Worm (Caenorhabditis elegans) whole organism, mixed stage, embryonic: ENCODE results near the gene kgb-1.
A peak's percentile ranks its signal among the peaks of the same experiment; 100 is the strongest.

Experiments
- M03D4.4 ChIP-seq: sonication (generic microtip); optimal IDR thresholded peaks from 2 replicates; lab custom pipeline; 2017; ENCODE audit warnings: mild to moderate bottlenecking, missing genetic modification characterization, missing compliant biosample characterization
- bed-3 ChIP-seq: fragments of 200-800 bp; sonication (Bioruptor generic); optimal IDR thresholded peaks from 3 replicates; lab custom pipeline; 2018; ENCODE audit warnings: mild to moderate bottlenecking, missing genetic modification characterization, moderate library complexity, missing compliant biosample characterization
- blmp-1 ChIP-seq: fragments of 150-350 bp; optimal IDR thresholded peaks from 2 replicates; lab custom pipeline; 2014; ENCODE audit warnings: missing biosample characterization, missing genetic modification characterization
- ceh-39 ChIP-seq: fragments of 150-350 bp; optimal IDR thresholded peaks from 2 replicates; lab custom pipeline; 2014; ENCODE audit warnings: missing biosample characterization, missing genetic modification characterization
- ceh-43 ChIP-seq: fragments of 200-800 bp; sonication (Bioruptor generic); optimal IDR thresholded peaks from 2 replicates; lab custom pipeline; 2018; ENCODE audit warnings: mild to moderate bottlenecking, missing genetic modification characterization, moderate library complexity, missing compliant biosample characterization
- ceh-83 ChIP-seq: fragments of 200-800 bp; sonication (Bioruptor generic); optimal IDR thresholded peaks from 2 replicates; lab custom pipeline; 2018; ENCODE audit warnings: mild to moderate bottlenecking, missing genetic modification characterization, missing compliant biosample characterization
- ces-1 ChIP-seq: fragments of 150-350 bp; optimal IDR thresholded peaks from 2 replicates; lab custom pipeline; 2014; ENCODE audit warnings: missing biosample characterization, missing genetic modification reagents, missing genetic modification characterization
- cnd-1 ChIP-seq: fragments of 200-800 bp; sonication (Bioruptor generic); optimal IDR thresholded peaks from 2 replicates; lab custom pipeline; 2018; ENCODE audit warnings: mild to moderate bottlenecking, missing genetic modification characterization, missing compliant biosample characterization
- drap-1 ChIP-seq: fragments of 200-800 bp; sonication (Bioruptor generic); optimal IDR thresholded peaks from 3 replicates; lab custom pipeline; 2018; ENCODE audit warnings: mild to moderate bottlenecking, missing genetic modification characterization, missing compliant biosample characterization
- elt-1 ChIP-seq: sonication (generic microtip); optimal IDR thresholded peaks from 2 replicates; lab custom pipeline; 2017; ENCODE audit warnings: missing genetic modification characterization, mild to moderate bottlenecking, missing compliant biosample characterization, antibody characterized with exemption, moderate library complexity, borderline replicate concordance; ENCODE audit not compliant: insufficient read depth
- elt-3 ChIP-seq: fragments of 150-350 bp; optimal IDR thresholded peaks from 2 replicates; lab custom pipeline; 2014; ENCODE audit warnings: missing biosample characterization, missing genetic modification characterization
- hlh-1 ChIP-seq: fragments of 150-350 bp; optimal IDR thresholded peaks from 2 replicates; lab custom pipeline; 2014; ENCODE audit warnings: missing biosample characterization, missing genetic modification reagents, missing genetic modification characterization
- lin-13 ChIP-seq: fragments of 150-350 bp; optimal IDR thresholded peaks from 2 replicates; lab custom pipeline; 2014; ENCODE audit warnings: missing biosample characterization, missing genetic modification characterization
- lin-32 ChIP-seq: fragments of 200-800 bp; sonication (Bioruptor generic); optimal IDR thresholded peaks from 2 replicates; lab custom pipeline; 2018; ENCODE audit warnings: mild to moderate bottlenecking, missing genetic modification characterization, missing compliant biosample characterization
- lsy-2 ChIP-seq: fragments of 150-350 bp; optimal IDR thresholded peaks from 2 replicates; lab custom pipeline; 2014; ENCODE audit warnings: missing biosample characterization, missing genetic modification characterization
- mep-1 ChIP-seq: fragments of 150-350 bp; optimal IDR thresholded peaks from 2 replicates; lab custom pipeline; 2017; ENCODE audit warnings: missing biosample characterization, missing genetic modification reagents, missing genetic modification characterization, inconsistent platforms
- mls-2 ChIP-seq: sonication (generic microtip); optimal IDR thresholded peaks from 2 replicates; lab custom pipeline; 2016; ENCODE audit warnings: mild to moderate bottlenecking, missing genetic modification characterization, moderate library complexity, missing compliant biosample characterization
- nhr-12 ChIP-seq: fragments of 150-350 bp; optimal IDR thresholded peaks from 2 replicates; lab custom pipeline; 2014; ENCODE audit warnings: missing biosample characterization, missing genetic modification characterization
- nhr-2 ChIP-seq: fragments of 150-350 bp; optimal IDR thresholded peaks from 2 replicates; lab custom pipeline; 2014; ENCODE audit warnings: missing biosample characterization, missing genetic modification characterization
- nhr-28 ChIP-seq: fragments of 150-350 bp; optimal IDR thresholded peaks from 2 replicates; lab custom pipeline; 2014; ENCODE audit warnings: missing biosample characterization, missing genetic modification characterization
- nhr-76 ChIP-seq: sonication (generic microtip); optimal IDR thresholded peaks from 2 replicates; lab custom pipeline; 2017; ENCODE audit warnings: missing biosample characterization, missing genetic modification characterization
- pha-4 ChIP-seq: fragments of 150-350 bp; optimal IDR thresholded peaks from 2 replicates; lab custom pipeline; 2018; ENCODE audit warnings: missing biosample characterization, missing genetic modification reagents, missing genetic modification characterization
- sem-2 ChIP-seq: fragments of 200-800 bp; sonication (Bioruptor generic); optimal IDR thresholded peaks from 2 replicates; lab custom pipeline; 2018; ENCODE audit warnings: mild to moderate bottlenecking, missing genetic modification characterization, missing compliant biosample characterization
- snpc-4 ChIP-seq: fragments of 150-350 bp; optimal IDR thresholded peaks from 2 replicates; lab custom pipeline; 2014; ENCODE audit warnings: missing biosample characterization, missing genetic modification characterization
- sptf-1 ChIP-seq: sonication (generic microtip); optimal IDR thresholded peaks from 2 replicates; lab custom pipeline; 2017; ENCODE audit warnings: mild to moderate bottlenecking, missing genetic modification characterization, moderate library complexity, missing compliant biosample characterization
- tbx-8 ChIP-seq: fragments of 200-800 bp; sonication (Bioruptor generic); optimal IDR thresholded peaks from 2 replicates; lab custom pipeline; 2018; ENCODE audit warnings: mild to moderate bottlenecking, missing genetic modification characterization, moderate library complexity, missing compliant biosample characterization
- unc-120 ChIP-seq: sonication (generic microtip); optimal IDR thresholded peaks from 2 replicates; lab custom pipeline; 2017; ENCODE audit warnings: missing genetic modification characterization, missing compliant biosample characterization; ENCODE audit not compliant: poor library complexity, severe bottlenecking
- unc-39 ChIP-seq: fragments of 150-350 bp; optimal IDR thresholded peaks from 2 replicates; lab custom pipeline; 2014; ENCODE audit warnings: missing biosample characterization, missing genetic modification characterization
- unc-62 ChIP-seq: fragments of 150-350 bp; optimal IDR thresholded peaks from 2 replicates; lab custom pipeline; 2014; ENCODE audit warnings: missing biosample characterization, missing genetic modification reagents, missing genetic modification characterization
- zip-8 ChIP-seq: fragments of 150-350 bp; optimal IDR thresholded peaks from 2 replicates; lab custom pipeline; 2014; ENCODE audit warnings: missing biosample characterization, missing genetic modification characterization
- ztf-11 ChIP-seq: fragments of 150-350 bp; optimal IDR thresholded peaks from 2 replicates; lab custom pipeline; 2014; ENCODE audit warnings: missing biosample characterization, missing genetic modification characterization

The kgb-1 gene

DNA sequence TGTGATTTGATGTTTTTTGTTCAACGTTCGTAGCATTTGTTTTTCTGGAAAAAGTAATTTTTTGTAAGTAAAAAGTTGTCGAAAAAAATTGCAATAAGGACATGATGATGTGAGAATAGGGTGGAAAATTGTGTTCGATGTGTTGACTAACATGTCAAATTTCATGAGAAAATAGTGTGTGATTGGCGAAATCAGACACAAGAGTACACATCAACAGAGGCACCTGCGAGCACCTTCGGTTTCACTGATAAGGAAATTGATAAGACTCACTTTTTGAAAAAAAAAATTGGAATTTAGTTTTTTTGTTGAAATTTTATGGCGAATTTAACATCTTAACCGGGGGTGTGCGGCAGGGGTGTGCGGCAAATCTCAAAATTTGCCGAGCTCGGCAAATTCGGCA is 30.7 kb upstream of the kgb-1 start, which contains the start of gene hum-8:
Gene hum-8 (minus strand): TSS at position 46 of the 400 bp plus-strand sequence.
- TF ChIP-seq bed-3 (GFP tag; lab: Kevin White, UChicago) (no peak), lin-32 (GFP tag; lab: Kevin White, UChicago) (no peak), ceh-83 (no peak), blmp-1 (no peak), ces-1 (GFP tag; lab: Kevin White, UChicago) (no peak), cnd-1 (tag; lab: Kevin White, UChicago) (no peak)

DNA sequence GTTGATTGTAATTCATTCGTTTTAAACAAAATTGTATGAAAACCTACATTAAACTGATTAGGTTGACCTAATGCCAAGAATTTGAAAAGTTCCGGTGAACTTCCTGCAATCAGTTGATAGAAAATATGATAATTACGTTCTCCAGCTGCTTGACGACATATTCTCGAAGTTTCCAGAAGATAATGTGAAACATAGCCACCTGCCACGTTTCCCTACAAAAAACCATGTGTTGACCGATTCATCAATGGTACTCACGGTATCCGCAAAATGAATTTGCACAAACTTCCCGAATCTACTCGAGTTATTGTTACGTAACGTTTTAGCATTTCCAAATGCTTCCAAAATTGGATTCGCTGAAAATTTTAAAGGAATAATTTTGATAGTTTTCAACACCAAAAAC is 28.5 kb upstream of the kgb-1 start:
- no peak for TF ChIP-seq zip-8 (tag; lab: Kevin White, UChicago)
- TF ChIP-seq unc-62 (GFP tag; lab: Kevin White, UChicago) = no peak
- TF ChIP-seq lin-13 (tag; lab: Kevin White, UChicago) = no peak
- no peak for TF ChIP-seq unc-39 (tag; lab: Kevin White, UChicago)
- no peak for TF ChIP-seq snpc-4 (tag; lab: Kevin White, UChicago)
- TF ChIP-seq hlh-1 (tag; lab: Kevin White, UChicago) = no peak
- no peak for TF ChIP-seq nhr-76 (tag; lab: Kevin White, UChicago)
- no peak for TF ChIP-seq ceh-43 (GFP tag; lab: Kevin White, UChicago)
- TF ChIP-seq ceh-39 (tag; lab: Kevin White, UChicago) = no peak
- TF ChIP-seq nhr-12 (tag; lab: Kevin White, UChicago) = no peak
- no peak for TF ChIP-seq sem-2 (GFP tag; lab: Kevin White, UChicago)
- no peak for TF ChIP-seq drap-1
- TF ChIP-seq elt-1 (tag; lab: Kevin White, UChicago) = no peak
- no peak for TF ChIP-seq elt-3 (tag; lab: Kevin White, UChicago)
- TF ChIP-seq unc-120 (tag; lab: Kevin White, UChicago) = no peak
- TF ChIP-seq M03D4.4 (tag; lab: Kevin White, UChicago) = no peak
- TF ChIP-seq, all 35 proteins: peak for 0

ce11 chrIV:428869-429268 is 19.0 kb upstream of the kgb-1 start, which contains the start of gene Y66H1A.5:
TSS of gene Y66H1A.5 (minus strand) at chrIV:429133.
- no peak for TF ChIP-seq elt-3 (tag; lab: Kevin White, UChicago)
- TF ChIP-seq unc-62 (GFP tag; lab: Kevin White, UChicago) = no peak
- TF ChIP-seq mls-2 (tag; lab: Kevin White, UChicago) = no peak
- TF ChIP-seq nhr-28 = no peak
- no peak for TF ChIP-seq mep-1
- TF ChIP-seq elt-1 (tag; lab: Kevin White, UChicago) = no peak
- no peak for TF ChIP-seq bed-3 (GFP tag; lab: Kevin White, UChicago)
- no peak for TF ChIP-seq lin-13 (tag; lab: Kevin White, UChicago)
- no peak for TF ChIP-seq hlh-1 (tag; lab: Kevin White, UChicago)
- TF ChIP-seq, all 35 proteins: peak for 0

ce11 chrIV:427100-427908 is 17.5 kb upstream of the kgb-1 start:
- no peak for TF ChIP-seq cnd-1 (tag; lab: Kevin White, UChicago)
- no peak for TF ChIP-seq lsy-2 (tag; lab: Kevin White, UChicago)
- peak; percentile 34 for TF ChIP-seq zip-8 (tag; lab: Kevin White, UChicago)

DNA sequence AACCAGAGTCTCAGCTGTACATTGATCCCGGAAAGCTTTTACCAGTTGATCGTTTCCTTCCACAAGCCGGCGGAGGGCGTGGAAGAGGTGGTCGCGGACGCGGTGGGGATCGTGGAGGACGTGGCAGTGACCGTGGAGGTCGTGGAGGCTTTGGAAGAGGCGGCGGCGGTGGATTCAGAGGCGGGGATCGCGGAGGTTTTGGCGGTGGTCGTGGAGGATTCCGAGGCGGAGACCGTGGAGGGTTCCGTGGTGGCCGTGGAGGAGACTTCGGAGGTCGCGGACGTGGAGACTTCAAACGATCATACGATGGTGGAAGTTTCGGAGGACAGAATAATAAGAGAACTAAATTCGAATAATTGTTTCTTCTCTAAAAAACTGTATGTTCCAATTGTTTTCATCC is 16.8 kb upstream of the kgb-1 start:
- TF ChIP-seq drap-1 (no peak), tbx-8 (GFP tag; lab: Kevin White, UChicago) (no peak), lin-13 (tag; lab: Kevin White, UChicago) (no peak), unc-120 (tag; lab: Kevin White, UChicago) (no peak), ztf-11 (tag; lab: Kevin White, UChicago) (no peak), unc-39 (tag; lab: Kevin White, UChicago) (no peak), blmp-1 (no peak), nhr-2 (tag; lab: Kevin White, UChicago) (no peak), cnd-1 (tag; lab: Kevin White, UChicago) (no peak), sptf-1 (no peak), pha-4 (tag; lab: Kevin White, UChicago) (no peak), ceh-43 (GFP tag; lab: Kevin White, UChicago) (no peak), ces-1 (GFP tag; lab: Kevin White, UChicago) (no peak), nhr-28 (no peak), lsy-2 (tag; lab: Kevin White, UChicago) (no peak), ceh-83 (no peak)
